Worm (Caenorhabditis elegans) whole organism, midembryonic: ENCODE measurements around the gene clc-29.
A peak's percentile ranks its signal among the peaks of the same experiment; 100 is the strongest.

Experiments used
- cog-1 ChIP-seq: sonication (generic microtip); optimal IDR thresholded peaks from 2 replicates; lab custom pipeline; 2016; ENCODE audit warnings: missing genetic modification characterization, missing compliant biosample characterization
- flt-1 ChIP-seq: fragments of 200-800 bp; sonication (Bioruptor generic); IDR thresholded peaks from 2 replicates; pipeline ENCODE4 v1.3.6; 2022; ENCODE audit warnings: missing genetic modification characterization, missing compliant biosample characterization
- klf-2 ChIP-seq: fragments of 200-800 bp; sonication (Bioruptor generic); conservative IDR thresholded peaks from 2 replicates; pipeline ENCODE4 v1.3.6; 2022; ENCODE audit warnings: missing genetic modification reagents, missing genetic modification characterization, missing compliant biosample characterization
- tab-1 ChIP-seq: fragments of 200-800 bp; sonication (Bioruptor generic); IDR thresholded peaks from 2 replicates; pipeline ENCODE4 v1.3.6; 2022; ENCODE audit warnings: missing genetic modification characterization, missing compliant biosample characterization
- ztf-23 ChIP-seq: fragments of 200-800 bp; sonication (Bioruptor generic); IDR thresholded peaks from 2 replicates; pipeline ENCODE4 v1.3.6; 2022; ENCODE audit warnings: missing genetic modification reagents, missing genetic modification characterization, missing compliant biosample characterization

Gene clc-29

DNA sequence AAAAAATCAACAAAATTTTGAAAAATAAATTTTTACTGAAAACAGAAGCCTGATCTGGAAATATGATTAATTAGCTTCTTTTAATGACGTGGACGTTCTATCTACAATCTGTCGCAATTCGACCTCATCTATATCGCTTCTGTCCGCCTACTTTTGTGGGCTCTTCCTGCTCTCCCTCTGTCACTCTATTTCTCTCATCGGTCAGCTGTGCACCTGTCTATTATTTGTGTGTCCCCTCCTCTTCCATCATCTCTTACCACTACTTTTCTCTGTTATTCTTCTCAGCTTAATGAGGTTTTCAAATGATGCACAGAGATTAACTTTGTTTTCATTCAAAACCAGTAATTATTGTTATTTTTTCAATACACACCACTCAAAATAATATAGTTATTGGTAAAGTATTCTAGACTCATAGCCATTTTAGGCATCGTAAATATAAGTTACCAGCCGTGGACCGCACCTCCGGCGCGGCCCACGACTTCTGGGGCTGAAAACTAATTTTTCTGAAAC is 48.6 kb downstream of the clc-29 start:
- TF ChIP-seq klf-2 (GFP tag; lab: Robert Waterston, UW) (no peak), tab-1 (GFP tag; lab: Robert Waterston, UW) (0 out of 2 replicates have a peak, but pooled peaks have one; percentile 66)

DNA sequence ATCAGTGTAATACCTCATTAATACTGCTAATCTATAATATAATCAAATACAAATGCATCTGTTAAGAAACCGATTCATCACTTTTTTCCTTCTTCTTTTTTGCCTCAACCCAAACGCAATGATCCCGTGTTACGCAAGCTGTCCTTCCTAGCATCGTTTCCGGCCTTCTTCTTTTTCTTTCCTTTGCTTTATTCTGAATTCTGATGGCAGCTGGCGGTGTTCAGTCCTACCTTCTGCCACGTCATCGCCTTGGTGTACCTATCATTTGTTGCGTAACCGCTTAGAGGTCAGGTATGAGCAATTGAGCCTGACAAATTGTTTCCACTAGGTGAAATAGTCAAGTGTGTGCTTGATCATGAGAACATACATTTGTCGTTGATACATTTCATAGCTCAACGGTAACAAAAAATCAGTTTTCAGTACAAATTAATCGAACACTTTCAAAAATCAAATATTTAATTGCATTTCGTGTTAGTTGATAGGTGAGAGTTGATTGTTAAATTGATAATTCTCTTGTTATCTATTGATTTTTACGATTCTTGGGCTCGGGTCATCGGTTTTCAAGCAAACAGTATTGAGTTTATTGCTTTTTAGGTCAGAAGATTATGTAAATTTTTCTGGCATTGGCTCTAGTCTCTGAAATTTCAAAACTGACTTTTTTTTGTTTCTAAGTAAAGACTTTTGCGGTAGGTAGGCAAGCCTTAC is 49.4 kb downstream of the clc-29 start:
- TF ChIP-seq klf-2 (GFP tag; lab: Robert Waterston, UW) (no peak), flt-1 (GFP tag; lab: Robert Waterston, UW) (no peak), ztf-23 (GFP tag; lab: Robert Waterston, UW) (no peak), cog-1 (tag; lab: Kevin White, UChicago) (no peak)
